Worm (Caenorhabditis elegans): ENCODE data around the gene R13A5.7.

R13A5.7 gene

DNA sequence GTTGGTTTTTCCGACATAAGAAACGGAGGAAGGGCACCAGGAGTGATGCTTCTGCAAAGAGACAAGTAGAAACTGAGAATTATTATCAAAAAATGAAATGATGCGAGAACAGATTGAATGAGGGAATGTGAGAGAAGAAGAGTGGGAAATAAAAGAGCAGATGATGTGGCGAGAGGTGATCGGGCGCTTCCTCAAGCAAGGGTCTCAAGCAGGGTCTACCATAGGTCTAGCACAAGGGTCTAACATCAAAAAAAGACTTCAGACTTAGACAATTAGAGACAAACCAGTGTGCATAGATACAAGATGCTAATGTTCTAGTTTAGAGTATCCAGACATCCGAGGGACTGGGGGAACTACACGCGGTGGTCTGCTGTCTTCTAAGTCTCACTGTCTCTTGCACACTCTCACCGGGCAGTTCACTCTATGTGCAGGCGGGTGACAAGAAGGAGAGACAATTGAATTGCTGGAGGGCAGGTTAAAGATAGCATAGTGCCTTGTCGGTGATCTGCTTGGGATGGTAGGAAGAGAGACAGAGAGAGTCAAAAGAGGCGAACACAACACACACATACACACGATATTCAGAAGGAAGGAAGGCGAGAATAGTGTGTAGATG lies at the start of gene R13A5.7 (continued):
- peak; percentile 10 for TF ChIP-seq unc-62 (GFP tag; optimal IDR thresholded peaks at IDR 0.05)
- peak in 1 of 2 experiments; percentile 26 for TF ChIP-seq let-607 (tag; optimal IDR thresholded peaks at IDR 0.05)
- TF ChIP-seq Y53G8AR.9 (GFP tag; conservative IDR thresholded peaks at IDR 0.05): no peak
- no peak for TF ChIP-seq C17E4.6 (GFP tag; IDR thresholded peaks at IDR 0.05)
- no peak for TF ChIP-seq sea-2 (GFP tag; IDR thresholded peaks at IDR 0.05)
- peak; percentile 57 for TF ChIP-seq ztf-18 (tag; optimal IDR thresholded peaks at IDR 0.05)
- no peak for TF ChIP-seq F33H1.4 (GFP tag; IDR thresholded peaks at IDR 0.05)
- no peak for TF ChIP-seq F37B4.10 (GFP tag; IDR thresholded peaks at IDR 0.05)
- no peak for TF ChIP-seq lir-1 (GFP tag; conservative IDR thresholded peaks at IDR 0.05)
- TF ChIP-seq pbrm-1 (GFP tag; IDR thresholded peaks at IDR 0.05): peak; percentile 46; the same call in 1 of the 2 replicates
- TF ChIP-seq ceh-100 (GFP tag; IDR thresholded peaks at IDR 0.05): no peak
- TF ChIP-seq dpl-1 (GFP tag; optimal IDR thresholded peaks at IDR 0.05): no peak
- no peak for TF ChIP-seq efl-1 (GFP tag; optimal IDR thresholded peaks at IDR 0.05)
- no peak for TF ChIP-seq egl-18 (GFP tag; IDR thresholded peaks at IDR 0.05)
- 0 out of 2 replicates have a peak, but pooled peaks have one; percentile 3 for TF ChIP-seq hmg-20 (GFP tag; IDR thresholded peaks at IDR 0.05)
- TF ChIP-seq F57C9.4 (tag; optimal IDR thresholded peaks at IDR 0.05): no peak
- no peak for TF ChIP-seq atf-7 (tag; optimal IDR thresholded peaks at IDR 0.05)
- TF ChIP-seq ccch-3 (GFP tag; optimal IDR thresholded peaks at IDR 0.05): no peak
- 0 out of 2 replicates have a peak, but pooled peaks have one; percentile 17 for TF ChIP-seq K11D2.4 (GFP tag; IDR thresholded peaks at IDR 0.05)
- no peak for TF ChIP-seq Y56A3A.18 (GFP tag; IDR thresholded peaks at IDR 0.05)
- TF ChIP-seq xnd-1 (tag; optimal IDR thresholded peaks at IDR 0.05): no peak
- TF ChIP-seq tbx-9 (tag; optimal IDR thresholded peaks at IDR 0.05; ENCODE audit: borderline replicate concordance): no peak
- TF ChIP-seq somi-1 (GFP tag; optimal IDR thresholded peaks at IDR 0.05): peak; percentile 25
- no peak for TF ChIP-seq cebp-1 (GFP tag; IDR thresholded peaks at IDR 0.05)
- peak; percentile 81 for TF ChIP-seq cebp-1 (tag; optimal IDR thresholded peaks at IDR 0.05)
- TF ChIP-seq C06A6.2 (GFP tag; conservative IDR thresholded peaks at IDR 0.05): no peak
- no peak for TF ChIP-seq ceh-58 (GFP tag; IDR thresholded peaks at IDR 0.05)
- TF ChIP-seq hlh-12 (tag; optimal IDR thresholded peaks at IDR 0.05): no peak
- peak; percentile 36 for TF ChIP-seq nhr-90 (tag; optimal IDR thresholded peaks at IDR 0.05)
- TF ChIP-seq sdz-38 (tag; optimal IDR thresholded peaks at IDR 0.05): no peak
- no peak for TF ChIP-seq snpc-1.3 (tag; optimal IDR thresholded peaks at IDR 0.05; ENCODE audit: insufficient read depth)
- TF ChIP-seq aptf-3 (GFP tag; IDR thresholded peaks at IDR 0.05): no peak
- TF ChIP-seq tlf-1 (GFP tag; optimal IDR thresholded peaks at IDR 0.05): peak; percentile 28
- no peak for TF ChIP-seq hlh-26 (GFP tag; conservative IDR thresholded peaks at IDR 0.05)
- TF ChIP-seq nfya-1 (tag; optimal IDR thresholded peaks at IDR 0.05; ENCODE audit: borderline replicate concordance, insufficient read depth): no peak
- no peak for TF ChIP-seq nfya-2 (GFP tag; IDR thresholded peaks at IDR 0.05)
- no peak for TF ChIP-seq ztf-28 (GFP tag; IDR thresholded peaks at IDR 0.05)
- no peak for TF ChIP-seq fkh-3 (tag; optimal IDR thresholded peaks at IDR 0.05)
- no peak for TF ChIP-seq rec-8 (tag; optimal IDR thresholded peaks at IDR 0.05)
- 0 out of 2 replicates have a peak, but pooled peaks have one; percentile 47 for TF ChIP-seq aptf-2 (GFP tag; conservative IDR thresholded peaks at IDR 0.05)
- TF ChIP-seq madf-3 (GFP tag; IDR thresholded peaks at IDR 0.05): no peak
- 0 out of 2 replicates have a peak, but pooled peaks have one; percentile 27 for TF ChIP-seq rcor-1 (GFP tag; IDR thresholded peaks at IDR 0.05)
- no peak for TF ChIP-seq Y95B8A.8 (GFP tag; IDR thresholded peaks at IDR 0.05)
- no peak for TF ChIP-seq D2030.7 (GFP tag; IDR thresholded peaks at IDR 0.05)
- peak; percentile 12 for TF ChIP-seq athp-1 (tag; optimal IDR thresholded peaks at IDR 0.05)
- TF ChIP-seq egrh-3 (GFP tag; IDR thresholded peaks at IDR 0.05): peak; percentile 42; the same call in 1 of the 2 replicates
- no peak for TF ChIP-seq F22D6.2 (tag; optimal IDR thresholded peaks at IDR 0.05)
- TF ChIP-seq rpc-1 (optimal IDR thresholded peaks at IDR 0.05): no peak
- TF ChIP-seq rpc-1 (tag; optimal IDR thresholded peaks at IDR 0.05): no peak
